Fruit fly (Drosophila melanogaster): Measurements from ENCODE around the gene PIG-C.

Gene PIG-C

dm6 chr3L:3301171-3301738 lies 17.8 kb downstream of the PIG-C start:
- TF ChIP-seq CG8159 (tag; optimal IDR thresholded peaks at IDR 0.05) (peak; percentile 13), CG14655 (GFP tag; optimal IDR thresholded peaks at IDR 0.05) (peak; percentile 62), EcR (GFP tag; optimal IDR thresholded peaks at IDR 0.05) (no peak), rn (GFP tag; IDR thresholded peaks at IDR 0.05) (no peak), D1 (tag; optimal IDR thresholded peaks at IDR 0.05) (no peak), CG13204 (GFP tag; optimal IDR thresholded peaks at IDR 0.05) (no peak), CG17806 (tag; optimal IDR thresholded peaks at IDR 0.05) (no peak), CG8301 (tag; optimal IDR thresholded peaks at IDR 0.05) (peak; percentile 59), CG10348 (GFP tag; IDR thresholded peaks at IDR 0.05) (no peak), CG12605 (GFP tag; IDR thresholded peaks at IDR 0.05) (peak; percentile 55), Pif1A (GFP tag; optimal IDR thresholded peaks at IDR 0.05) (peak; percentile 46), CG9948 (tag; optimal IDR thresholded peaks at IDR 0.05) (no peak), CG15710 (tag; optimal IDR thresholded peaks at IDR 0.05) (no peak), gl (tag; optimal IDR thresholded peaks at IDR 0.05) (no peak), Ets98B (GFP tag; IDR thresholded peaks at IDR 0.05) (peak; percentile 76), Snoo (tag; optimal IDR thresholded peaks at IDR 0.05) (peak; percentile 0), CG32121 (GFP tag; IDR thresholded peaks at IDR 0.05) (peak; percentile 72), Pif1B (GFP tag; optimal IDR thresholded peaks at IDR 0.05) (peak; percentile 12), CG34367 (tag; optimal IDR thresholded peaks at IDR 0.05) (no peak), CG4496 (GFP tag; IDR thresholded peaks at IDR 0.05) (peak; percentile 54; the same call in 2 of the 3 replicates), fd96Ca (GFP tag; IDR thresholded peaks at IDR 0.05) (peak; percentile 53; the same call in 1 of the 3 replicates)

dm6 chr3L:3300345-3300744 lies 18.7 kb downstream of the PIG-C start:
- TF ChIP-seq D1 (tag; optimal IDR thresholded peaks at IDR 0.05) (no peak), CG15710 (tag; optimal IDR thresholded peaks at IDR 0.05) (no peak), Pif1B (GFP tag; optimal IDR thresholded peaks at IDR 0.05) (no peak), fd96Ca (GFP tag; IDR thresholded peaks at IDR 0.05) (no peak), rn (GFP tag; IDR thresholded peaks at IDR 0.05) (no peak), CG8159 (tag; optimal IDR thresholded peaks at IDR 0.05) (peak; percentile 17), CG17806 (tag; optimal IDR thresholded peaks at IDR 0.05) (no peak), CG10348 (GFP tag; IDR thresholded peaks at IDR 0.05) (no peak), gl (tag; optimal IDR thresholded peaks at IDR 0.05) (no peak), EcR (GFP tag; optimal IDR thresholded peaks at IDR 0.05) (no peak), CG4496 (GFP tag; IDR thresholded peaks at IDR 0.05) (peak; percentile 32; the same call in 1 of the 3 replicates), CG9948 (tag; optimal IDR thresholded peaks at IDR 0.05) (no peak), Snoo (tag; optimal IDR thresholded peaks at IDR 0.05) (no peak), CG13204 (GFP tag; optimal IDR thresholded peaks at IDR 0.05) (no peak), CG14655 (GFP tag; optimal IDR thresholded peaks at IDR 0.05) (peak; percentile 24), Pif1A (GFP tag; optimal IDR thresholded peaks at IDR 0.05) (peak; percentile 56), CG8301 (tag; optimal IDR thresholded peaks at IDR 0.05) (peak; percentile 32), CG32121 (GFP tag; IDR thresholded peaks at IDR 0.05) (0 out of 2 replicates have a peak, but pooled peaks have one; percentile 53), CG12605 (GFP tag; IDR thresholded peaks at IDR 0.05) (no peak), CG34367 (tag; optimal IDR thresholded peaks at IDR 0.05) (no peak), Ets98B (GFP tag; IDR thresholded peaks at IDR 0.05) (peak; percentile 63)

DNA sequence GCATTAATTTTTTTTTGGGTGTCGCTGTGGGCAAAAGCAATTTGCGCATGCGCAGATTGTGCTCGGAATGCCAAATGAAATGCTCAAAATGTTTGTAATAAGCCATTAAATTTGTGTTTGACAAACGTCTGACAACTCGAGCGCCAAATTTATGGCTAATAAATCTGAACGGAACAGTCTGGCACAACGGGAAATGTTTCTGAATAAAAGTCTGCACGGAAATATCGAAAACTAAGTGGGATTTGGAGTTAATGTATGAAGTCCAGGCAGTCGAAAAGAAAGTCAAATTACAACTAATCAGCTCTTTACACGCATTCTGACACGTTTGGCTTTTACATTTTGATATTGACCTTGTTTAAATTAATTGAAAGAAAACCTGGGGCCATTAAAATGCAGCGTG lies 27.9 kb downstream of the PIG-C start, which contains the start of gene CG12009:
Gene CG12009 (plus strand): TSS at position 301 of the 400 bp plus-strand sequence.
- TF ChIP-seq CG32121 (GFP tag; IDR thresholded peaks at IDR 0.05) (no peak), rn (GFP tag; IDR thresholded peaks at IDR 0.05) (no peak), CG12605 (GFP tag; IDR thresholded peaks at IDR 0.05) (no peak), CG8159 (tag; optimal IDR thresholded peaks at IDR 0.05) (no peak)

dm6 chr3L:3288414-3288813 lies 30.6 kb downstream of the PIG-C start:
- peak; percentile 37 for TF ChIP-seq D1 (tag; optimal IDR thresholded peaks at IDR 0.05)
- TF ChIP-seq CG32121 (GFP tag; IDR thresholded peaks at IDR 0.05) = no peak

DNA sequence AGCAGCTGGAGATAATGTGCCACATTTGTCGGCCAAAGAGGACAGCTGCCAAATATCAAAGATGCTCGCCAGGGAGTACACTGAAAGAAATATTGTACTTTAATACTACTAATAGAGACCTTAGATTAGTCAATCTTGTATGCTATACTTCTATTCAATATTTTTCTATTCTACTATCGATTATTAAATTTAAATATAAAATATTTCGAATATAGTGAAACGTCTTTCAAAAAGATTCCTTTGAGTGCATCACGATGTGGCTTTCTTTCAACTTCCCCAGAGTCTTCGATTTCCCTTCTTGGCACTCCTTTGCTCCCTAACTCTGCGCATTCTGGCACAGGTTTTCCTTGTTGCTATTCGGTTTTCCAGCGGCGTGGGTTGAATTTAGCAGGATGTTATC lies 34.1 kb downstream of the PIG-C start:
- TF ChIP-seq CG8301 (tag; optimal IDR thresholded peaks at IDR 0.05) = peak; percentile 25
- peak; percentile 57 for TF ChIP-seq CG14655 (GFP tag; optimal IDR thresholded peaks at IDR 0.05)
- no peak for TF ChIP-seq Snoo (tag; optimal IDR thresholded peaks at IDR 0.05)
- TF ChIP-seq gl (tag; optimal IDR thresholded peaks at IDR 0.05) = no peak
- TF ChIP-seq Ets98B (GFP tag; IDR thresholded peaks at IDR 0.05) = 0 out of 2 replicates have a peak, but pooled peaks have one; percentile 34

DNA sequence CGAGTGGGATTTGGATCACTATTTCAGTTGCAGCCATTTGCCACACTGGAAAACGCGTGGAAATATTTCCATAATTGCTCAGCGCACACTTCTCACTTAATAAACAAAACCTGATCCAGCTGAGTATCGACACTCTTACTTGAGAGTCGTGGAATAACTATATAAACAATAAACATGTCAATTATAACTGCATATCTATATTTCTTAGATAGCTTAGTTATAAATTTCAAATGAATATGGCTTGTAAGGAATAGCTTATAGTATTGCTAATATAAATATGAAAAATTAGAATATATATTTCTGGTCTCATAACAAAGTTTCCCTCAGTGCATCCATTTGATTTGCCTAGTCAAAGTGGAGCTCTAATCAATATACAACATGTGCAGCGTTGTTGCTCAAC lies 35.8 kb downstream of the PIG-C start:
- no peak for TF ChIP-seq CG12605 (GFP tag; IDR thresholded peaks at IDR 0.05)
- peak; percentile 15 for TF ChIP-seq CG8301 (tag; optimal IDR thresholded peaks at IDR 0.05)
- TF ChIP-seq EcR (GFP tag; optimal IDR thresholded peaks at IDR 0.05) = no peak

- TF ChIP-seq CG34367 (tag; optimal IDR thresholded peaks at IDR 0.05) = no peak
- no peak for TF ChIP-seq CG10348 (GFP tag; IDR thresholded peaks at IDR 0.05)
- no peak for TF ChIP-seq CG17806 (tag; optimal IDR thresholded peaks at IDR 0.05)
- TF ChIP-seq rn (GFP tag; IDR thresholded peaks at IDR 0.05) = no peak
- no peak for TF ChIP-seq Pif1B (GFP tag; optimal IDR thresholded peaks at IDR 0.05)
- no peak for TF ChIP-seq EcR (GFP tag; optimal IDR thresholded peaks at IDR 0.05)
- no peak for TF ChIP-seq CG13204 (GFP tag; optimal IDR thresholded peaks at IDR 0.05)
These were observed 39.1 kb downstream of the PIG-C start, which contains the start of gene CG12017 for dm6 chr3L:3279930-3280329. TSS of gene CG12017 (plus strand) at chr3L:3280239.

Data from whole organism, pupa.